Worm (Caenorhabditis elegans): ENCODE results near the gene F28A10.8.

The F28A10.8 gene

DNA sequence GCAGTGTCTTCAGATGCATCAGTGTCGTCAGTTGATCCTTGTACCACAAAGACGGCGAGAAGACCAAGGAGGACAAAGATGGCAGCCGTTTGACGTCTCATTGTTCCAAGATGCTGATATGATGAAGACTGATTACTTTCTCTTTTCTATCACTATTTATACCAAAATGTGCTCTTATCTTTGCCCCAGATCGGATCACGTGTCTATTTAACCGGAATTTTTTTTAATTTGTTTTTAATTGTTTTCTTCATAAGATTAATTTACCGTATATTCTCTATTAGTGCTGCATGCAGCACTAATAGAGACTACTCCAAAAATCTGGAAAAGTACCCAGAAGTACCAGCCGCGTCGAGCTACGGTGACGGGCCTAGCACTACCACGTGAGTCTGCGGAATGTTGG is 23.6 kb downstream of the F28A10.8 start, which contains the start of gene msrp-3:
Gene msrp-3 (minus strand): TSS at position 101 of the 400 bp plus-strand sequence.
- TF ChIP-seq attf-3 (GFP tag; conservative IDR thresholded peaks at IDR 0.05) (no peak), egl-18 (GFP tag; IDR thresholded peaks at IDR 0.05) (no peak), rpc-1 (optimal IDR thresholded peaks at IDR 0.05) (no peak), rpc-1 (tag; optimal IDR thresholded peaks at IDR 0.05) (no peak), nhr-80 (tag; optimal IDR thresholded peaks at IDR 0.05) (no peak), xnd-1 (tag; optimal IDR thresholded peaks at IDR 0.05) (no peak), F33H1.4 (GFP tag; IDR thresholded peaks at IDR 0.05) (no peak), snpc-1.1 (tag; optimal IDR thresholded peaks at IDR 0.05; ENCODE audit: insufficient read depth) (no peak), ama-1 (optimal IDR thresholded peaks at IDR 0.05) (no peak), ama-1 (GFP tag; optimal IDR thresholded peaks at IDR 0.05) (no peak)

DNA sequence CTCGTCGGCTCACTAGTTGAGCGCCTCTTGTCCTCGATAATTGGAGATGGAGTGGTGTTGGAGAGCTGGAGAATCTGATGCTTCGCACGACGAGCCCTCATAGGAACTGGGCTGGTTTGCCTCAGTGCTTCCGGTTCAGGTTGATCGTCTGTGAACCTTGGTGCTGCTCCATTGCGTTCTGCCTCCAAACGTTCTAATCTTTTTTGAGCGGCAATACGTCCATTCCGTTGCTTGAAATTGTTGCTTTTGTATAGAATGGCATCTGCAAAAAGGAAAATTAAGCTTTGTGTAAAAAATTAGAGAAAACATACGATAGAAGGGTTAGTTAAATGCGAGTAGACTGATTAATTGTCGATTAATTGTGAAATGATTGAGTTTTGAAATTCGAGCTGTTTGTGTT is 25.4 kb downstream of the F28A10.8 start, which contains the start of gene F46F5.5:
Gene F46F5.5 (minus strand): TSS at position 101 of the 400 bp plus-strand sequence.
- TF ChIP-seq zfh-2 (GFP tag; conservative IDR thresholded peaks at IDR 0.05) (peak; percentile 66; the same call in 1 of the 2 replicates), lag-1 (GFP tag; IDR thresholded peaks at IDR 0.05) (no peak), nhr-90 (tag; optimal IDR thresholded peaks at IDR 0.05) (no peak)

DNA sequence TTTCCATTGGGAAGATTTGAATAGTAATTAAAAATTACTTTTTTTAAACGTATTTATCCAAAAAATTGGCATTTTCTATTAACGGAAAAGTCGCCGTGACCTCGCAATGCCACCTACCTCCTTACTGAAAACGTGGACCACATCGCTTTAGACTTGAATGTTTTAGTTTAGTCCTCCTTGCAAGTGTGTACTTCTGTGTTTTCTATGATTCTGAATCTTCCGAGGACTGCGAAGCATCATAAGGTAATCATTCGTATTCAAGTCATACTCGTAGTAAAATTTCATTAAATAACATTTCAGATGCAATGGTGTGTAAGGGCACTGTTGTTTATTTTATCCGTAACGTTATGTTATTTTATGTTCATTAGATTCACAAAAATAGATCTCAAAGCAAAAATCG is 29.9 kb downstream of the F28A10.8 start, which contains the start of gene F46F5.11:
Gene F46F5.11 (plus strand): TSS at position 301 of the 400 bp plus-strand sequence.
- TF ChIP-seq tlf-1 (GFP tag; optimal IDR thresholded peaks at IDR 0.05) (no peak), die-1 (tag; optimal IDR thresholded peaks at IDR 0.05) (no peak), chd-7 (tag; optimal IDR thresholded peaks at IDR 0.05) (no peak), Y67H2A.10 (GFP tag; conservative IDR thresholded peaks at IDR 0.05) (no peak), attf-3 (GFP tag; conservative IDR thresholded peaks at IDR 0.05) (no peak), unc-130 (GFP tag; optimal IDR thresholded peaks at IDR 0.05) (no peak), hrde-1 (tag; optimal IDR thresholded peaks at IDR 0.05; ENCODE audit: borderline replicate concordance) (no peak), egl-44 (GFP tag; IDR thresholded peaks at IDR 0.05) (no peak), snpc-1.1 (tag; optimal IDR thresholded peaks at IDR 0.05; ENCODE audit: insufficient read depth) (no peak), xnd-1 (tag; optimal IDR thresholded peaks at IDR 0.05) (no peak), F52B5.7 (tag; optimal IDR thresholded peaks at IDR 0.05) (no peak), Y79H2A.3 (GFP tag; conservative IDR thresholded peaks at IDR 0.05) (no peak), mel-28 (tag; optimal IDR thresholded peaks at IDR 0.05; ENCODE audit: borderline replicate concordance) (no peak), D2030.7 (GFP tag; IDR thresholded peaks at IDR 0.05) (no peak), lsy-27 (tag; optimal IDR thresholded peaks at IDR 0.05; ENCODE audit: borderline replicate concordance, insufficient read depth) (no peak), dpl-1 (GFP tag; optimal IDR thresholded peaks at IDR 0.05) (no peak), Y53G8AR.9 (GFP tag; conservative IDR thresholded peaks at IDR 0.05) (no peak), ceh-100 (GFP tag; IDR thresholded peaks at IDR 0.05) (no peak), tbp1 (GFP tag; optimal IDR thresholded peaks at IDR 0.05) (no peak), pha-4 (tag; optimal IDR thresholded peaks at IDR 0.05) (no peak)

DNA sequence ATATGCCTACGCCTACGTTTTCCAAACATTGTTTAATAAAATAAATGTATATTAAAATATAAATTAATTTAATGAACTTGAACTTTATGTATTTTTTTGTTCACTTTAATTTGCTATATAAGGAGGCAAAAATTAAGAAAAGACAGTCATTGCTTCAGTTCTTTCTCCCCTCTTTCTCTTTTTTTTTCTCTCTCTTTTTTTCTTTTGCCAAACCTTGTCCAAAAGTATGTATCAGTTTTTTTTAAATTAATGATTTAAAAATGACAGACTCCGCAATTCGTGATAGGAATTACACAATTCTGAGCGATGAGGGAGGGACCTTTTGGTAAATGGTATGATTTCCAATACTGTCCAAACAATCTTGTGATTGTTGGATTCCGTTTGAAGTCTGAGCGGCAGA is 35.3 kb downstream of the F28A10.8 start, which contains the start of gene F46F5.13:
Gene F46F5.13 (plus strand): TSS at position 301 of the 400 bp plus-strand sequence.
- TF ChIP-seq rec-8 (tag; optimal IDR thresholded peaks at IDR 0.05): no peak
- no peak for TF ChIP-seq lin-40 (tag; optimal IDR thresholded peaks at IDR 0.05)
- TF ChIP-seq cebp-2 (GFP tag; IDR thresholded peaks at IDR 0.05): no peak
- TF ChIP-seq nhr-120 (GFP tag; IDR thresholded peaks at IDR 0.05): no peak
- no peak for TF ChIP-seq ceh-58 (GFP tag; IDR thresholded peaks at IDR 0.05)
- no peak for TF ChIP-seq xnd-1 (tag; optimal IDR thresholded peaks at IDR 0.05)
- no peak for TF ChIP-seq dpl-1 (GFP tag; optimal IDR thresholded peaks at IDR 0.05)
- TF ChIP-seq lin-26 (GFP tag; IDR thresholded peaks at IDR 0.05): no peak
- no peak for TF ChIP-seq zim-3 (tag; optimal IDR thresholded peaks at IDR 0.05)
- no peak for TF ChIP-seq D2030.7 (GFP tag; IDR thresholded peaks at IDR 0.05)
- no peak for TF ChIP-seq tlf-1 (GFP tag; optimal IDR thresholded peaks at IDR 0.05)
- TF ChIP-seq ceh-79 (tag; optimal IDR thresholded peaks at IDR 0.05): no peak
- TF ChIP-seq B0019.2 (GFP tag; conservative IDR thresholded peaks at IDR 0.05): no peak
- no peak for TF ChIP-seq ztf-25 (GFP tag; IDR thresholded peaks at IDR 0.05)
- no peak for TF ChIP-seq madf-10 (tag; optimal IDR thresholded peaks at IDR 0.05)

Measured in whole organism, young adult.